Fruit fly (Drosophila melanogaster) whole organism, embryonic: ENCODE results near the gene TwdlF.

Experiments used
- Awh ChIP-seq: fragments of 200-800 bp; sonication (Bioruptor generic); IDR thresholded peaks from 2 replicates; pipeline ENCODE4, ENCODE4 v1.3.6; 2022; ENCODE audit warnings: missing biosample characterization, missing genetic modification characterization
- Blimp-1 ChIP-seq: fragments of 200-800 bp; sonication (Bioruptor generic); optimal IDR thresholded peaks from 3 replicates; lab custom pipeline; 2018; ENCODE audit warnings: missing biosample characterization, missing genetic modification characterization, mild to moderate bottlenecking, moderate library complexity, missing genetic modification reagents
- CG1024 ChIP-seq: fragments of 200-800 bp; sonication (Bioruptor generic); IDR thresholded peaks from 2 replicates; pipeline ENCODE4 v1.3.6; 2022; ENCODE audit warnings: missing biosample characterization, missing genetic modification characterization
- CG10565 ChIP-seq: fragments of 200-800 bp; sonication (Bioruptor generic); optimal IDR thresholded peaks from 3 replicates; lab custom pipeline; 2016; ENCODE audit warnings: missing biosample characterization, mild to moderate bottlenecking, missing genetic modification characterization
- CG11695 ChIP-seq: fragments of 200-800 bp; sonication (Bioruptor generic); IDR thresholded peaks from 3 replicates; pipeline ENCODE4 v1.3.6; 2022; ENCODE audit warnings: missing biosample characterization, missing genetic modification characterization
- CG11723 ChIP-seq: fragments of 200-800 bp; sonication (Bioruptor generic); optimal IDR thresholded peaks from 2 replicates; lab custom pipeline; 2017; ENCODE audit warnings: missing biosample characterization, mild to moderate bottlenecking, missing genetic modification characterization
- CG12769 ChIP-seq: fragments of 200-800 bp; sonication (Bioruptor generic); optimal IDR thresholded peaks from 2 replicates; lab custom pipeline; 2019; ENCODE audit warnings: missing biosample characterization, mild to moderate bottlenecking, missing genetic modification characterization, moderate library complexity
- CG14014 ChIP-seq: fragments of 200-800 bp; sonication (Bioruptor generic); IDR thresholded peaks from 2 replicates; pipeline ENCODE4 v1.3.6; 2022; ENCODE audit warnings: missing biosample characterization, missing genetic modification characterization
- CG14441 ChIP-seq: fragments of 200-800 bp; sonication (Bioruptor generic); IDR thresholded peaks from 2 replicates; pipeline ENCODE4 v1.3.6; 2022; ENCODE audit warnings: missing biosample characterization, missing genetic modification characterization
- CG17829 ChIP-seq: fragments of 200-800 bp; optimal IDR thresholded peaks from 2 replicates; lab custom pipeline; 2019; ENCODE audit warnings: missing biosample characterization, mild to moderate bottlenecking, missing genetic modification characterization, moderate library complexity
- CG1792 ChIP-seq: fragments of 200-800 bp; sonication (Bioruptor generic); optimal IDR thresholded peaks from 2 replicates; lab custom pipeline; 2016; ENCODE audit warnings: missing biosample characterization, missing genetic modification characterization
- CG18619 ChIP-seq: fragments of 200-800 bp; sonication (Bioruptor generic); optimal IDR thresholded peaks from 3 replicates; lab custom pipeline; 2017; ENCODE audit warnings: missing biosample characterization, mild to moderate bottlenecking, missing genetic modification characterization
- CG2116 ChIP-seq: fragments of 200-800 bp; sonication (Bioruptor generic); optimal IDR thresholded peaks from 3 replicates; lab custom pipeline; 2018; ENCODE audit warnings: missing biosample characterization, mild to moderate bottlenecking, missing genetic modification characterization
- CG2199 ChIP-seq: fragments of 200-800 bp; sonication (Bioruptor generic); IDR thresholded peaks from 3 replicates; pipeline ENCODE4 v1.3.6; 2022; ENCODE audit warnings: missing biosample characterization, missing genetic modification characterization
- CG2889 ChIP-seq: fragments of 200-800 bp; sonication (Bioruptor generic); IDR thresholded peaks from 3 replicates; pipeline ENCODE4 v1.3.6; 2022; ENCODE audit warnings: missing biosample characterization, missing genetic modification characterization
- CG31224 ChIP-seq: fragments of 200-800 bp; sonication (Bioruptor generic); IDR thresholded peaks from 2 replicates; pipeline ENCODE4 v1.3.6; 2022; ENCODE audit warnings: missing biosample characterization, missing genetic modification characterization
- CG4707 ChIP-seq: fragments of 200-800 bp; sonication (Bioruptor generic); optimal IDR thresholded peaks from 2 replicates; lab custom pipeline; 2018; ENCODE audit warnings: missing biosample characterization, mild to moderate bottlenecking, missing genetic modification characterization, moderate library complexity
- CG7357 ChIP-seq: fragments of 200-800 bp; sonication (Bioruptor generic); IDR thresholded peaks from 3 replicates; pipeline ENCODE4 v1.3.6; 2022; ENCODE audit warnings: missing biosample characterization, missing genetic modification characterization
- CG9797 ChIP-seq: fragments of 200-800 bp; sonication (Bioruptor generic); optimal IDR thresholded peaks from 3 replicates; lab custom pipeline; 2018; ENCODE audit warnings: missing biosample characterization, mild to moderate bottlenecking, missing genetic modification characterization
- Camta ChIP-seq: fragments of 200-800 bp; sonication (Bioruptor generic); optimal IDR thresholded peaks from 2 replicates; lab custom pipeline; 2016; ENCODE audit warnings: missing biosample characterization, missing genetic modification characterization
- D19B ChIP-seq: fragments of 200-800 bp; sonication (Bioruptor generic); optimal IDR thresholded peaks from 2 replicates; lab custom pipeline; 2017; ENCODE audit warnings: missing biosample characterization, mild to moderate bottlenecking, missing genetic modification characterization
- Dad ChIP-seq: fragments of 200-800 bp; sonication (Bioruptor generic); optimal IDR thresholded peaks from 3 replicates; lab custom pipeline; 2016; ENCODE audit warnings: missing biosample characterization, missing genetic modification characterization
- Dref ChIP-seq: fragments of 200-800 bp; sonication (Bioruptor generic); IDR thresholded peaks from 2 replicates; pipeline ENCODE4 v1.3.6; 2022; ENCODE audit warnings: missing biosample characterization, missing genetic modification characterization
- H15 ChIP-seq: fragments of 200-800 bp; sonication (Bioruptor generic); IDR thresholded peaks from 3 replicates; pipeline ENCODE4 v1.3.6; 2022; ENCODE audit warnings: missing biosample characterization, missing genetic modification characterization
- Lim3 ChIP-seq: fragments of 200-800 bp; sonication (Bioruptor generic); IDR thresholded peaks from 2 replicates; pipeline ENCODE4 v1.3.6; 2022; ENCODE audit warnings: missing biosample characterization, missing genetic modification characterization
- MESR4 ChIP-seq: fragments of 200-800 bp; sonication (Bioruptor generic); optimal IDR thresholded peaks from 2 replicates; lab custom pipeline; 2018; ENCODE audit warnings: missing biosample characterization, mild to moderate bottlenecking, missing genetic modification characterization, moderate library complexity
- NC2α ChIP-seq: fragments of 200-800 bp; sonication (Bioruptor generic); optimal IDR thresholded peaks from 2 replicates; lab custom pipeline; 2016; ENCODE audit warnings: missing biosample characterization, missing genetic modification characterization
- Spps ChIP-seq: fragments of 200-800 bp; sonication (Bioruptor generic); optimal IDR thresholded peaks from 2 replicates; lab custom pipeline; 2018; ENCODE audit warnings: missing biosample characterization, mild to moderate bottlenecking, missing genetic modification characterization
- ap ChIP-seq: fragments of 200-800 bp; sonication (Bioruptor generic); IDR thresholded peaks from 2 replicates; pipeline ENCODE4 v1.3.6; 2022; ENCODE audit warnings: missing biosample characterization, missing genetic modification characterization
- dpn ChIP-seq, 2 experiments: fragments of 200-800 bp; sonication (Bioruptor generic); optimal IDR thresholded peaks; 3 replicates each; lab custom pipeline; 2016; ENCODE audit warnings: missing biosample characterization in 2 of 2, missing genetic modification characterization in 2 of 2
- exex ChIP-seq: fragments of 200-800 bp; sonication (Bioruptor generic); optimal IDR thresholded peaks from 4 replicates; lab custom pipeline; 2018; ENCODE audit warnings: missing biosample characterization, mild to moderate bottlenecking, missing genetic modification characterization, moderate library complexity
- eyg ChIP-seq: fragments of 200-800 bp; sonication (Bioruptor generic); optimal IDR thresholded peaks from 3 replicates; lab custom pipeline; 2016; ENCODE audit warnings: missing biosample characterization, missing genetic modification characterization
- fd64A ChIP-seq: fragments of 200-800 bp; sonication (Bioruptor generic); optimal IDR thresholded peaks from 3 replicates; lab custom pipeline; 2018; ENCODE audit warnings: missing biosample characterization, mild to moderate bottlenecking, missing genetic modification characterization
- gcm2 ChIP-seq: fragments of 200-800 bp; sonication (Bioruptor generic); optimal IDR thresholded peaks from 2 replicates; lab custom pipeline; 2016; ENCODE audit warnings: missing biosample characterization, missing genetic modification characterization
- grau ChIP-seq: fragments of 200-800 bp; optimal IDR thresholded peaks from 3 replicates; lab custom pipeline; 2019; ENCODE audit warnings: missing biosample characterization, mild to moderate bottlenecking, missing genetic modification characterization, moderate library complexity
- jigr1 ChIP-seq: fragments of 200-800 bp; sonication (Bioruptor generic); IDR thresholded peaks from 3 replicates; pipeline ENCODE4 v1.3.6; 2022; ENCODE audit warnings: missing biosample characterization, missing genetic modification characterization
- jing ChIP-seq: fragments of 200-800 bp; sonication (Bioruptor generic); optimal IDR thresholded peaks from 2 replicates; lab custom pipeline; 2018; ENCODE audit warnings: missing biosample characterization, mild to moderate bottlenecking, missing genetic modification characterization
- kni ChIP-seq: fragments of 200-800 bp; sonication (Bioruptor generic); optimal IDR thresholded peaks from 3 replicates; lab custom pipeline; 2017; ENCODE audit warnings: mild to moderate bottlenecking, missing biosample characterization, missing genetic modification reagents, missing genetic modification characterization
- lmd ChIP-seq: fragments of 200-800 bp; sonication (Bioruptor generic); IDR thresholded peaks from 2 replicates; pipeline ENCODE4 v1.3.6; 2022; ENCODE audit warnings: missing biosample characterization, missing genetic modification characterization
- maf-S ChIP-seq: fragments of 200-800 bp; sonication (Bioruptor generic); optimal IDR thresholded peaks from 2 replicates; lab custom pipeline; 2016; ENCODE audit warnings: missing biosample characterization, missing genetic modification characterization
- nau ChIP-seq: fragments of 200-800 bp; sonication (Bioruptor generic); optimal IDR thresholded peaks from 3 replicates; lab custom pipeline; 2017; ENCODE audit warnings: missing biosample characterization, mild to moderate bottlenecking, missing genetic modification characterization, missing genetic modification reagents
- oc ChIP-seq: fragments of 200-800 bp; sonication (Bioruptor generic); optimal IDR thresholded peaks from 2 replicates; lab custom pipeline; 2018; ENCODE audit warnings: missing biosample characterization, mild to moderate bottlenecking, missing genetic modification characterization, moderate library complexity
- pan ChIP-seq, 4 experiments: fragments of >200 bp in 3 of 4; fragments of 200-800 bp in 1 of 4; sonication (Bioruptor generic) in 1 of 4; optimal IDR thresholded peaks in 3 of 4; IDR thresholded peaks in 1 of 4; 2 replicates each; pipeline versions ENCODE4 v1.3.6 to Lab custom; 2017 to 2022; ENCODE audit warnings: missing biosample characterization in 2 of 4, missing genetic modification characterization in 2 of 4, mixed read lengths in 1 of 4
- repo ChIP-seq: fragments of 200-800 bp; sonication (Bioruptor generic); optimal IDR thresholded peaks from 2 replicates; lab custom pipeline; 2016; ENCODE audit warnings: missing biosample characterization, missing genetic modification characterization
- row ChIP-seq: fragments of 200-800 bp; sonication (Bioruptor generic); IDR thresholded peaks from 3 replicates; pipeline ENCODE4 v1.3.6; 2022; ENCODE audit warnings: missing biosample characterization, missing genetic modification characterization
- slp2 ChIP-seq: fragments of 200-800 bp; sonication (Bioruptor generic); optimal IDR thresholded peaks from 2 replicates; lab custom pipeline; 2016; ENCODE audit warnings: missing biosample characterization, missing genetic modification characterization
- sna ChIP-seq: fragments of 200-800 bp; sonication (Bioruptor generic); IDR thresholded peaks from 2 replicates; pipeline ENCODE4 v1.3.6; 2022; ENCODE audit warnings: missing biosample characterization, missing genetic modification characterization; ENCODE audit not compliant: partially characterized antibody
- stwl ChIP-seq: fragments of 200-800 bp; sonication (Bioruptor generic); optimal IDR thresholded peaks from 3 replicates; lab custom pipeline; 2018; ENCODE audit warnings: missing biosample characterization, mild to moderate bottlenecking, missing genetic modification characterization, moderate library complexity
- vnd ChIP-seq: fragments of 200-800 bp; sonication (Bioruptor generic); IDR thresholded peaks from 3 replicates; pipeline ENCODE4 v1.3.6; 2022; ENCODE audit warnings: missing biosample characterization, missing genetic modification characterization; ENCODE audit not compliant: partially characterized antibody
- vvl ChIP-seq: fragments of 200-800 bp; sonication (Bioruptor generic); IDR thresholded peaks from 2 replicates; pipeline ENCODE4 v1.3.6; 2022; ENCODE audit warnings: missing biosample characterization, missing genetic modification characterization
- zf30C ChIP-seq: fragments of 200-800 bp; sonication (Bioruptor generic); optimal IDR thresholded peaks from 3 replicates; lab custom pipeline; 2018; ENCODE audit warnings: missing biosample characterization, mild to moderate bottlenecking, missing genetic modification characterization

TwdlF gene

DNA sequence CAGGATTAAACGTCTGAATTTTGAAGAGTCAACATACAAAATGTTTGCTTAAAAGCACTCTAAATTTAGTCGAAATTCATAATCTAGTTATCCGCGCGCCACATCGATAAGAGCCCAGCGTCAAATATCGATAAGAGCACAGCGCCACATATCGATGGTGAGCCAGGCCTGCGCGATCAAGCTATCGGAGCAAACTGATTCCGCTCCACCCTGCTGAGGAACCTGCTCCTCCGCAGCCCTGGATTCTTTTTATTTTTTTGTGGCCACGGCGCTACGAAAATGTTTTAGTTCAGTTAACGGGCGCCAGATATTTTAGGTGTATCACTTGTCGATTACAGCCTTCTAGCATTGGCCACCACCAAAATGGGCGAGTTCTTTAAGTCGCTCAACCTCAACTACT is 26.0 kb upstream of the TwdlF start (continued):
- peak; percentile 73 for TF ChIP-seq row (GFP tag; lab: Robert Waterston, UW)
- peak; percentile 57 for TF ChIP-seq Dad (GFP tag; lab: Kevin White, UChicago)
- no peak for TF ChIP-seq CG11695 (GFP tag; lab: Robert Waterston, UW)
- TF ChIP-seq Blimp-1 (GFP tag; lab: Kevin White, UChicago): no peak
- TF ChIP-seq grau (tag; lab: Kevin White, UChicago): peak; percentile 45
- no peak for TF ChIP-seq slp2 (GFP tag; lab: Kevin White, UChicago)
- peak; percentile 27 for TF ChIP-seq maf-S (GFP tag; lab: Kevin White, UChicago)
- TF ChIP-seq CG18619: no peak
- no peak; the same call in 1 of the 2 replicates for TF ChIP-seq vvl (GFP tag; lab: Robert Waterston, UW)
- peak; percentile 37; the same call in 1 of the 2 replicates for TF ChIP-seq lmd (GFP tag; lab: Robert Waterston, UW)
- TF ChIP-seq CG1792 (GFP tag; lab: Kevin White, UChicago): peak; percentile 22
- no peak for TF ChIP-seq CG10565
- no peak for TF ChIP-seq fd64A
- no peak for TF ChIP-seq oc (tag; lab: Kevin White, UChicago)
- TF ChIP-seq Lim3 (GFP tag; lab: Robert Waterston, UW): no peak
- no peak for TF ChIP-seq jing
- 0 out of 3 replicates have a peak, but pooled peaks have one; percentile 76 for TF ChIP-seq CG2199 (GFP tag; lab: Robert Waterston, UW)
- TF ChIP-seq CG1024 (GFP tag; lab: Robert Waterston, UW): no peak; the same call in 1 of the 2 replicates
- no peak for TF ChIP-seq pan (optimal IDR thresholded peaks at IDR 0.05; lab: Kevin White, UChicago)
- TF ChIP-seq pan (GFP tag; optimal IDR thresholded peaks at IDR 0.05 in 1 of 2, IDR thresholded peaks at IDR 0.05 in 1 of 2): no peak
- peak; percentile 100 for TF ChIP-seq Dref (GFP tag; lab: Robert Waterston, UW)
- TF ChIP-seq D19B (GFP tag; lab: Kevin White, UChicago): no peak
- no peak for TF ChIP-seq eyg (GFP tag; lab: Kevin White, UChicago)
- TF ChIP-seq vnd (GFP tag; lab: Robert Waterston, UW): peak; percentile 97
- peak; percentile 96 for TF ChIP-seq sna
- TF ChIP-seq stwl (tag; lab: Kevin White, UChicago): peak; percentile 58
- TF ChIP-seq CG11723: no peak
- TF ChIP-seq gcm2 (GFP tag; lab: Kevin White, UChicago): no peak
- no peak for TF ChIP-seq CG4707 (GFP tag; lab: Kevin White, UChicago)
- TF ChIP-seq Awh (GFP tag; lab: Robert Waterston, UW): no peak
- TF ChIP-seq CG14441: no peak
- no peak for TF ChIP-seq CG31224 (GFP tag; lab: Robert Waterston, UW)
- peak; percentile 48 for TF ChIP-seq repo (GFP tag; lab: Kevin White, UChicago)
- TF ChIP-seq CG17829: peak; percentile 70
- no peak for TF ChIP-seq CG2889
- no peak for TF ChIP-seq ap (GFP tag; lab: Robert Waterston, UW)
- TF ChIP-seq kni (GFP tag; lab: Kevin White, UChicago): no peak
- peak; percentile 37 for TF ChIP-seq dpn (GFP tag; optimal IDR thresholded peaks at IDR 0.05; lab: Kevin White, UChicago)
- TF ChIP-seq exex (tag; lab: Kevin White, UChicago): no peak
- TF ChIP-seq nau (GFP tag; lab: Kevin White, UChicago): no peak
- TF ChIP-seq MESR4 (GFP tag; lab: Kevin White, UChicago): peak; percentile 98
- TF ChIP-seq zf30C (GFP tag; lab: Kevin White, UChicago): no peak
- TF ChIP-seq Camta (GFP tag; lab: Kevin White, UChicago): peak; percentile 14
- no peak for TF ChIP-seq CG12769 (tag; lab: Kevin White, UChicago)
- no peak for TF ChIP-seq jigr1 (GFP tag; lab: Robert Waterston, UW)
- TF ChIP-seq CG7357 (GFP tag; lab: Robert Waterston, UW): no peak
- no peak for TF ChIP-seq CG14014 (GFP tag; lab: Robert Waterston, UW)
- no peak for TF ChIP-seq NC2α (GFP tag; lab: Kevin White, UChicago)
- peak; percentile 86 for TF ChIP-seq CG2116 (GFP tag; lab: Kevin White, UChicago)
- no peak; the same call in 2 of the 3 replicates for TF ChIP-seq H15 (GFP tag; lab: Robert Waterston, UW)
- no peak for TF ChIP-seq Spps
- peak; percentile 31 for TF ChIP-seq CG9797
